Worm (Caenorhabditis elegans): ENCODE data around the gene F38B6.7.
A peak's percentile ranks its signal among the peaks of the same experiment; 100 is the strongest.

Gene F38B6.7

DNA sequence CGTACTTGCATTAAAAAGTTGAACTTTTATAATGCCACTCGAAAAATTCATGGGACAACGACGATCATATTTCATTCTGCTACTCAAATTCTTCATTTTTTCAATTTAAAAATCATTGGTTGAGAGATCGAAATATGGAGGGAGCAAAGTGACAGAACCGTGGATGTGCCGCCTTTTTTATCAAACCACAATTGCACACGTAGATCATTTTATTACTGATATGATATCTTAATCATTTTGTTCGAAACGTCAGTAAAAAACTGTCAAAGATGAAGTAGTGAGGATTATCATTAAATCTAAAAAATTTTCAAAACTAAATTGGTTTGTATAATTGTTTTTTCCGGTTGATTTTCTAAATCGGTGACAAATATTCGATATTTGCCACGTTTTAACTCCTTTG lies 44.0 kb downstream of the F38B6.7 start:
- peak; percentile 66 for TF ChIP-seq dve-1 (tag; optimal IDR thresholded peaks at IDR 0.05; ENCODE audit: insufficient read depth)
- peak; percentile 53 for TF ChIP-seq pqm-1 (tag; optimal IDR thresholded peaks at IDR 0.05)
- no peak for TF ChIP-seq lsy-2 (tag; optimal IDR thresholded peaks at IDR 0.05)
- TF ChIP-seq php-3 (GFP tag; IDR thresholded peaks at IDR 0.05), result peak; percentile 62; the same call in 1 of the 2 replicates
- TF ChIP-seq daf-8 (GFP tag; IDR thresholded peaks at IDR 0.05), result no peak
- peak in 1 of 2 experiments; percentile 34 for TF ChIP-seq unc-62 (GFP tag; optimal IDR thresholded peaks at IDR 0.05 in 1 of 2)
- no peak for TF ChIP-seq unc-62 (tag; optimal IDR thresholded peaks at IDR 0.05)
- TF ChIP-seq dmd-6 (GFP tag; IDR thresholded peaks at IDR 0.05), result peak; percentile 79
- TF ChIP-seq mxl-2 (GFP tag; conservative IDR thresholded peaks at IDR 0.05), result no peak
- peak; percentile 32 for TF ChIP-seq hlh-11 (tag; optimal IDR thresholded peaks at IDR 0.05)
- 0 out of 2 replicates have a peak, but pooled peaks have one; percentile 38 for TF ChIP-seq tra-1 (GFP tag; IDR thresholded peaks at IDR 0.05)
- no peak for TF ChIP-seq fos-1 (tag; optimal IDR thresholded peaks at IDR 0.05)
- peak; percentile 20 for TF ChIP-seq nhr-28 (tag; optimal IDR thresholded peaks at IDR 0.05)
- TF ChIP-seq vab-7 (GFP tag; IDR thresholded peaks at IDR 0.05), result no peak
- TF ChIP-seq tag-97 (GFP tag; IDR thresholded peaks at IDR 0.05), result no peak

DNA sequence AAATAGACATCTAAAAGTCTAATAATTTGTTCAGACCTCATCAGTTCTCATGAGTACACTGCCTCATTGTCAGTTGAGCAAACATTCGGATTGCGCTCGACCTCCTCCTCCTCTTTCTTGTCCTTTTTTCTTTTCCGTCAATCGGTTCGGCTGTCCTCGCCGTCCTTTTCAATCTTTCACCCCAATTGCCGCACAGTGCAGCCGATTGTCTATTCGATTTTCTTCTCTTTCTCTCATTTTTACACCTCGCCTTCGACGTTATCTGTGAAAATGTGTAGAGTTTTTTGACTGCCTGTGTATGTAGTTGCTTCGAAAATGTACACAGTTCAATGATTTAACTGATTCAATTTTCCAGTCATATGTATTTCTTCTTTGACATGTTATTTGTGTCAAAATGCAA lies 45.0 kb downstream of the F38B6.7 start:
- peak; percentile 71 for TF ChIP-seq dmd-6 (GFP tag; IDR thresholded peaks at IDR 0.05)
- no peak for TF ChIP-seq daf-19 (GFP tag; conservative IDR thresholded peaks at IDR 0.05)
- TF ChIP-seq lim-7 (GFP tag; IDR thresholded peaks at IDR 0.05), result no peak
- no peak for TF ChIP-seq mxl-2 (GFP tag; conservative IDR thresholded peaks at IDR 0.05)
- no peak for TF ChIP-seq sdz-12 (GFP tag; optimal IDR thresholded peaks at IDR 0.05)
- TF ChIP-seq pha-4 (GFP tag; IDR thresholded peaks at IDR 0.05), result no peak
- TF ChIP-seq pha-4 (tag; optimal IDR thresholded peaks at IDR 0.05), result no peak
- TF ChIP-seq mxl-3 (GFP tag; optimal IDR thresholded peaks at IDR 0.05), result peak; percentile 14
- peak; percentile 54 for TF ChIP-seq mep-1 (tag; optimal IDR thresholded peaks at IDR 0.05)
- no peak for TF ChIP-seq ctbp-1 (GFP tag; IDR thresholded peaks at IDR 0.05)
- TF ChIP-seq saeg-2 (GFP tag; IDR thresholded peaks at IDR 0.05), result no peak
- TF ChIP-seq mdl-1 (tag; optimal IDR thresholded peaks at IDR 0.05), result peak in 1 of 2 experiments; percentile 38
- peak; percentile 57 for TF ChIP-seq nhr-77 (tag; optimal IDR thresholded peaks at IDR 0.05)
- TF ChIP-seq nhr-28 (tag; optimal IDR thresholded peaks at IDR 0.05), result peak; percentile 78
- peak in 1 of 2 experiments; percentile 80 for TF ChIP-seq unc-62 (GFP tag; optimal IDR thresholded peaks at IDR 0.05 in 1 of 2)
- TF ChIP-seq unc-62 (tag; optimal IDR thresholded peaks at IDR 0.05), result no peak
- TF ChIP-seq php-3 (GFP tag; IDR thresholded peaks at IDR 0.05), result no peak
- TF ChIP-seq dve-1 (tag; optimal IDR thresholded peaks at IDR 0.05; ENCODE audit: insufficient read depth), result peak; percentile 34
- peak; percentile 56 for TF ChIP-seq pqm-1 (tag; optimal IDR thresholded peaks at IDR 0.05)
- peak; percentile 75 for TF ChIP-seq hlh-11 (tag; optimal IDR thresholded peaks at IDR 0.05)
- TF ChIP-seq nhr-48 (tag; optimal IDR thresholded peaks at IDR 0.05), result peak; percentile 44
- no peak for TF ChIP-seq D1046.2 (GFP tag; IDR thresholded peaks at IDR 0.05)
- peak; percentile 17 for TF ChIP-seq hlh-30 (tag; optimal IDR thresholded peaks at IDR 0.05; ENCODE audit: insufficient read depth)

DNA sequence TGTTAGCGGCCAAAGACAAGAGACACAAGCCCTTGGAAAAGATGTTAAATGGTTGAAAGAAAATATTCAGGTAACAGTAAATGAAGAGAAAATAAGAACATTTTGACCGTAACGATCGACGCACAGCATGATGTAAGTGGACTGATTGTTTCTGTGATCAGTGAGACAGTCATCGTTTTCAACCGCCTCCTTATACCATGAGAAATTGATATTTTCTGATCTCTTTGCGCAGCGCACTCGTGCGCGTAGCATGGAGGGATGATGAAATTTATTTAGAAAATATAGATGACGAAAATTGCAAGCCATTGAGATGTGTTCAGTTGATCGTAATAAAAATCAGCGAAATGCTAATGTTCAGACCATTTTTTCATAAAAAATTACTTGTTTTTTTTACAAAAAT lies 48.6 kb downstream of the F38B6.7 start:
- no peak for TF ChIP-seq mdt-29 (GFP tag; IDR thresholded peaks at IDR 0.05)
- TF ChIP-seq cey-2 (tag; optimal IDR thresholded peaks at IDR 0.05; ENCODE audit: borderline replicate concordance, insufficient read depth), result no peak
- peak; percentile 20 for TF ChIP-seq hlh-30 (tag; optimal IDR thresholded peaks at IDR 0.05; ENCODE audit: insufficient read depth)
- TF ChIP-seq ctbp-1 (GFP tag; IDR thresholded peaks at IDR 0.05), result no peak
- no peak for TF ChIP-seq jun-1 (tag; optimal IDR thresholded peaks at IDR 0.05)
- TF ChIP-seq nhr-111 (GFP tag; optimal IDR thresholded peaks at IDR 0.05), result no peak
- no peak for TF ChIP-seq hlh-11 (tag; optimal IDR thresholded peaks at IDR 0.05)
- TF ChIP-seq nhr-28 (tag; optimal IDR thresholded peaks at IDR 0.05), result peak; percentile 4
- no peak for TF ChIP-seq tra-1 (GFP tag; IDR thresholded peaks at IDR 0.05)
- TF ChIP-seq fkh-10 (GFP tag; optimal IDR thresholded peaks at IDR 0.05), result no peak
- peak; percentile 76 for TF ChIP-seq mxl-3 (GFP tag; optimal IDR thresholded peaks at IDR 0.05)
- TF ChIP-seq php-3 (GFP tag; IDR thresholded peaks at IDR 0.05), result no peak

Measured in whole organism, L4 larva.